Worm (Caenorhabditis elegans) whole organism, L3 larva: ENCODE measurements around the gene srg-36.

Source experiments
- R02D3.7 ChIP-seq: fragments of 150-350 bp; optimal IDR thresholded peaks from 2 replicates; lab custom pipeline; 2014; ENCODE audit warnings: missing biosample characterization, missing genetic modification characterization
- ZK546.5 ChIP-seq: sonication (generic microtip); optimal IDR thresholded peaks from 2 replicates; lab custom pipeline; 2017; ENCODE audit warnings: missing biosample characterization, missing genetic modification characterization
- aly-2 ChIP-seq: fragments of 150-350 bp; optimal IDR thresholded peaks from 2 replicates; lab custom pipeline; 2014; ENCODE audit warnings: missing biosample characterization, missing genetic modification characterization
- ceh-16 ChIP-seq: sonication (generic microtip); optimal IDR thresholded peaks from 2 replicates; lab custom pipeline; 2017; ENCODE audit warnings: missing biosample characterization, missing genetic modification characterization
- ceh-28 ChIP-seq: fragments of 150-350 bp; optimal IDR thresholded peaks from 2 replicates; lab custom pipeline; 2014; ENCODE audit warnings: missing biosample characterization, missing genetic modification reagents, missing genetic modification characterization
- daf-12 ChIP-seq: fragments of 150-350 bp; optimal IDR thresholded peaks from 2 replicates; lab custom pipeline; 2014; ENCODE audit warnings: missing biosample characterization, missing genetic modification reagents, missing genetic modification characterization
- egl-5 ChIP-seq: fragments of 150-350 bp; optimal IDR thresholded peaks from 2 replicates; lab custom pipeline; 2017; ENCODE audit warnings: missing biosample characterization, missing genetic modification reagents, missing genetic modification characterization, inconsistent platforms
- elt-1 ChIP-seq: fragments of 150-350 bp; optimal IDR thresholded peaks from 2 replicates; lab custom pipeline; 2014; ENCODE audit warnings: missing biosample characterization, missing genetic modification characterization
- elt-2 ChIP-seq: sonication (generic microtip); optimal IDR thresholded peaks from 2 replicates; lab custom pipeline; 2016; ENCODE audit warnings: missing genetic modification reagents, mild to moderate bottlenecking, missing genetic modification characterization, missing compliant biosample characterization
- elt-3 ChIP-seq, 3 experiments: fragments of 150-350 bp in 1 of 3; sonication (generic microtip) in 2 of 3; optimal IDR thresholded peaks; 2 replicates in 2 of 3; 4 replicates in 1 of 3; lab custom pipeline; 2014 to 2017; ENCODE audit warnings: missing biosample characterization in 3 of 3, missing genetic modification characterization in 3 of 3
- eor-1 ChIP-seq, 2 experiments: fragments of 150-350 bp; optimal IDR thresholded peaks; 2 replicates each; lab custom pipeline; 2014 to 2018; ENCODE audit warnings: missing biosample characterization in 2 of 2, missing genetic modification characterization in 2 of 2
- fkh-10 ChIP-seq: sonication (generic microtip); optimal IDR thresholded peaks from 2 replicates; lab custom pipeline; 2017; ENCODE audit warnings: missing biosample characterization, missing genetic modification reagents, missing genetic modification characterization
- fos-1 ChIP-seq: fragments of 150-350 bp; optimal IDR thresholded peaks from 2 replicates; lab custom pipeline; 2014; ENCODE audit warnings: missing biosample characterization, missing genetic modification characterization
- hmg-11 ChIP-seq: sonication (generic microtip); optimal IDR thresholded peaks from 2 replicates; lab custom pipeline; 2016; ENCODE audit warnings: missing genetic modification characterization, missing compliant biosample characterization
- jun-1 ChIP-seq: fragments of 150-350 bp; optimal IDR thresholded peaks from 2 replicates; lab custom pipeline; 2014; ENCODE audit warnings: missing biosample characterization, missing genetic modification reagents, missing genetic modification characterization
- lin-15B ChIP-seq: fragments of 150-350 bp; optimal IDR thresholded peaks from 2 replicates; lab custom pipeline; 2014; ENCODE audit warnings: missing biosample characterization, missing genetic modification characterization
- lin-39 ChIP-seq: fragments of 150-350 bp; optimal IDR thresholded peaks from 2 replicates; lab custom pipeline; 2018; ENCODE audit warnings: missing biosample characterization, missing genetic modification reagents, missing genetic modification characterization
- lsy-12 ChIP-seq: sonication (generic microtip); optimal IDR thresholded peaks from 2 replicates; lab custom pipeline; 2016; ENCODE audit warnings: mild to moderate bottlenecking, missing genetic modification characterization, missing compliant biosample characterization
- mdl-1 ChIP-seq: fragments of 150-350 bp; optimal IDR thresholded peaks from 2 replicates; lab custom pipeline; 2014; ENCODE audit warnings: missing biosample characterization, missing genetic modification characterization
- mml-1 ChIP-seq: fragments of 150-350 bp; sonication (generic microtip); optimal IDR thresholded peaks from 3 replicates; lab custom pipeline; 2014; ENCODE audit warnings: missing biosample characterization, missing genetic modification characterization
- nfya-1 ChIP-seq: sonication (generic microtip); optimal IDR thresholded peaks from 2 replicates; lab custom pipeline; 2017; ENCODE audit warnings: missing genetic modification characterization, mild to moderate bottlenecking, missing compliant biosample characterization, antibody characterized with exemption, moderate library complexity; ENCODE audit not compliant: insufficient read depth
- nhr-12 ChIP-seq: fragments of 150-350 bp; optimal IDR thresholded peaks from 2 replicates; lab custom pipeline; 2014; ENCODE audit warnings: missing biosample characterization, missing genetic modification characterization
- nhr-23 ChIP-seq: fragments of 150-350 bp; optimal IDR thresholded peaks from 2 replicates; lab custom pipeline; 2014; ENCODE audit warnings: missing biosample characterization, missing genetic modification reagents, missing genetic modification characterization
- nhr-237 ChIP-seq: fragments of 150-350 bp; optimal IDR thresholded peaks from 2 replicates; lab custom pipeline; 2014; ENCODE audit warnings: missing biosample characterization, missing genetic modification characterization
- nhr-28 ChIP-seq: fragments of 150-350 bp; optimal IDR thresholded peaks from 2 replicates; lab custom pipeline; 2014; ENCODE audit warnings: missing biosample characterization, missing genetic modification characterization
- nhr-43 ChIP-seq: sonication (generic microtip); optimal IDR thresholded peaks from 2 replicates; lab custom pipeline; 2016; ENCODE audit warnings: mild to moderate bottlenecking, missing genetic modification characterization, missing compliant biosample characterization; ENCODE audit not compliant: poor library complexity, severe bottlenecking
- nhr-67 ChIP-seq: fragments of 150-350 bp; optimal IDR thresholded peaks from 2 replicates; lab custom pipeline; 2014; ENCODE audit warnings: missing biosample characterization, missing genetic modification characterization
- nhr-76 ChIP-seq: fragments of 150-350 bp; sonication (generic microtip); optimal IDR thresholded peaks from 5 replicates; lab custom pipeline; 2014; ENCODE audit warnings: missing biosample characterization, missing genetic modification characterization
- pha-4 ChIP-seq: fragments of 150-350 bp; optimal IDR thresholded peaks from 2 replicates; lab custom pipeline; 2014; ENCODE audit warnings: missing biosample characterization, missing genetic modification reagents, missing genetic modification characterization
- pqm-1 ChIP-seq: fragments of 150-350 bp; optimal IDR thresholded peaks from 2 replicates; lab custom pipeline; 2017; ENCODE audit warnings: missing biosample characterization, missing genetic modification characterization, inconsistent platforms
- sea-2 ChIP-seq: fragments of 150-350 bp; sonication (generic microtip); optimal IDR thresholded peaks from 4 replicates; lab custom pipeline; 2014; ENCODE audit warnings: missing biosample characterization, missing genetic modification reagents, missing genetic modification characterization
- skn-1 ChIP-seq: fragments of 150-350 bp; optimal IDR thresholded peaks from 2 replicates; lab custom pipeline; 2014; ENCODE audit warnings: missing biosample characterization, missing genetic modification characterization
- snpc-4 ChIP-seq: fragments of 150-350 bp; optimal IDR thresholded peaks from 2 replicates; lab custom pipeline; 2014; ENCODE audit warnings: missing biosample characterization, missing genetic modification characterization
- tbx-2 ChIP-seq: sonication (generic microtip); optimal IDR thresholded peaks from 2 replicates; lab custom pipeline; 2016; ENCODE audit warnings: mild to moderate bottlenecking, missing genetic modification characterization, missing compliant biosample characterization
- unc-39 ChIP-seq: sonication (generic microtip); optimal IDR thresholded peaks from 4 replicates; lab custom pipeline; 2017; ENCODE audit warnings: missing biosample characterization, missing genetic modification characterization
- unc-62 ChIP-seq: fragments of 150-350 bp; sonication (generic microtip); optimal IDR thresholded peaks from 4 replicates; lab custom pipeline; 2014; ENCODE audit warnings: missing biosample characterization, missing genetic modification reagents, missing genetic modification characterization
- ztf-4 ChIP-seq: fragments of 150-350 bp; optimal IDR thresholded peaks from 2 replicates; lab custom pipeline; 2014; ENCODE audit warnings: missing biosample characterization, missing genetic modification characterization

The srg-36 gene

ce11 chrX:14255973-14256372, 21.7 kb upstream of the srg-36 start, which contains the start of gene E02H4.7:
Gene E02H4.7 (plus strand): TSS chrX:14256273.
- TF ChIP-seq pha-4: no peak
- peak; percentile 12 for TF ChIP-seq pqm-1 (tag; lab: Kevin White, UChicago)
- TF ChIP-seq elt-2 (tag; lab: Kevin White, UChicago): peak; percentile 36

ce11 chrX:14255031-14255430, 20.8 kb upstream of the srg-36 start, which contains the start of gene E02H4.5:
Gene E02H4.5 (minus strand): TSS chrX:14255131.
- no peak for TF ChIP-seq sea-2 (GFP tag; lab: Kevin White, UChicago)
- no peak for TF ChIP-seq eor-1 (tag; optimal IDR thresholded peaks at IDR 0.05; lab: Kevin White, UChicago)
- no peak for TF ChIP-seq nhr-12 (tag; lab: Kevin White, UChicago)

DNA sequence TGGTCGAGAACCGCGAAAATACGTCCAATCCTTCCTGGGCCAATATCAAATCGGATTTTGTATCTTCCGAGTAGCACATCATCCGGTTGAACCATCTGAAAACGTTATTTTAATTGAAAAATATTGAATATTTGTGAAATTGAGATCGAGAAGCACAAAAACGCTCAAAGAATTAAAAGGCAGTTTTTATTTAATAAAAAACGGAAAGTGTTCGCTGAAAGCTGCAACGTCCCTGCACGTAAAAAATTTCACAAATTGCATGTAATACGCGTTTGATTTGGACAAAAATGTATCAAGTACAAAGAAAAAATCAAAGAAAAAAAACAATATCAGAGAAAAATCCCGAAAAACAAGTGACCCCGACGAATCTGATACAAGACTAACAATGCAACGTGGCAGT, 17.8 kb upstream of the srg-36 start, which contains the start of gene E02H4.6:
Gene E02H4.6 (minus strand): TSS at position 101 of the 400 bp plus-strand sequence.
- TF ChIP-seq pqm-1 (tag; lab: Kevin White, UChicago) (no peak), elt-1 (tag; lab: Kevin White, UChicago) (no peak), ztf-4 (tag; lab: Kevin White, UChicago) (no peak), ceh-28 (tag; lab: Kevin White, UChicago) (no peak), nhr-43 (tag; lab: Kevin White, UChicago) (no peak), lin-15B (tag; lab: Kevin White, UChicago) (no peak), egl-5 (tag; lab: Kevin White, UChicago) (no peak), daf-12 (tag; lab: Kevin White, UChicago) (no peak), elt-2 (tag; lab: Kevin White, UChicago) (no peak), mml-1 (tag; lab: Kevin White, UChicago) (no peak), eor-1 (tag; optimal IDR thresholded peaks at IDR 0.05; lab: Kevin White, UChicago) (no peak), tbx-2 (tag; lab: Kevin White, UChicago) (no peak), mdl-1 (tag; lab: Kevin White, UChicago) (no peak), nhr-237 (tag; lab: Kevin White, UChicago) (no peak), ceh-16 (tag; lab: Kevin White, UChicago) (no peak), elt-3 (tag; optimal IDR thresholded peaks at IDR 0.05; lab: Kevin White, UChicago) (no peak), nhr-67 (tag; lab: Kevin White, UChicago) (no peak), R02D3.7 (tag; lab: Kevin White, UChicago) (no peak), nhr-23 (tag; lab: Kevin White, UChicago) (no peak)

DNA sequence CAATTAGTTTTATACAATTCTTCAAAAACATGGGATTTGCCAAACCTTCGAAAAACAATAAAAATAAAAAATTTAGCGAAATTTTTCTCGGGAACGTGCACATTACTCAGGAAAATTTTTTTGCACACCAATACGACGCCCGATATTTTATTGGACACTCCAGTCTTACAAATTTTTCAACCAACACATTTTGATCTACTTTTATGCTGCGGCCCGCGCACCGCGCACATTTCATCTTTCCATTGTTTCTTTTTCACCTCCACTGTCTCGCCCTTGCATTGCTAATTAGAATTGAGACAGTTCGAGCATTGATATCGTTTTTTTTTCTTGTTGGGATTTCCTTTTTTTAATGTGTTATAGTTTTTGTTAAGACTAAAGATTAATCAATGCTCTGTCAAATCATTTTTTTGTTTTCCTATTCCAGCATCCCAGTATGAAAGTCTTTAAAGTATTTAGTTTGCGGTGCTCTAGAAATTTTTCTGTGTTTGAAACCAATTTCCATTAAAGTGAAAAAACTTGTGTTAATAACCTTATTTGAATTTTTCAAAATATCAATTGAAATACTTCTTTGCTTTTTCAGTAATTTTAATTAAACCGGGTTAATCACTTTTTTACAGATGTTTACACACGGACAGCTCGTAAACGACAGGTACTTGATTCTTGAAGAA, 13.3 kb upstream of the srg-36 start, which contains the start of gene K04C1.5:
Gene K04C1.5 (plus strand): TSS at position 618 of the 668 bp plus-strand sequence.
- TF ChIP-seq aly-2: no peak
- TF ChIP-seq nhr-237 (tag; lab: Kevin White, UChicago): no peak
- TF ChIP-seq fkh-10 (GFP tag; lab: Kevin White, UChicago): no peak
- no peak for TF ChIP-seq nhr-28 (tag; lab: Kevin White, UChicago)
- no peak for TF ChIP-seq nhr-12 (tag; lab: Kevin White, UChicago)
- TF ChIP-seq unc-62: no peak
- no peak for TF ChIP-seq jun-1
- TF ChIP-seq nhr-76 (tag; lab: Kevin White, UChicago): no peak

DNA sequence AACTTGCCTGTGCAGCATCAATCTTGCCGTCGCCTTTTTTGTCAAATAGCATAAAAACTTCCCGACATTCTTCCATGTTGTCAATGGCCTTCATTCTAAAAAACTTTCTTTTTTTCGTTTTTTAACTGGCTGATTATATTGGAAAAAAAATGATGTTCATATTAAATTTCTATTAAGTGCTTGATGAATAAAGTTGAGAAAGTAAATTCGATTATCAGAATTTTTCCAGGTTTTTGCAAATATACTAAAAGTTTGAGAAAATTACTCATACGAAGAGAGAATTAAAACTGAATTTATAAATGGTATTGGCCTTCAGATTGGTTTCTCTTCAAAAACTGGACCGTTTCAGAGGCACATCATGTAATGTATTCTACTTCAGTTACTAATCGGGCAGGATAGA, 12.3 kb upstream of the srg-36 start, which contains the start of gene mlc-6:
Gene mlc-6 (minus strand): TSS at position 101 of the 400 bp plus-strand sequence.
- TF ChIP-seq lsy-12 (tag; lab: Kevin White, UChicago) (no peak), hmg-11 (tag; lab: Kevin White, UChicago) (no peak), nhr-23 (tag; lab: Kevin White, UChicago) (no peak), unc-62 (no peak), pha-4 (no peak), skn-1 (tag; lab: Kevin White, UChicago) (no peak), ceh-16 (tag; lab: Kevin White, UChicago) (no peak), unc-39 (no peak), elt-1 (tag; lab: Kevin White, UChicago) (no peak), aly-2 (no peak), snpc-4 (tag; lab: Kevin White, UChicago) (no peak), ZK546.5 (tag; lab: Kevin White, UChicago) (no peak), lin-39 (tag; lab: Kevin White, UChicago) (no peak), nfya-1 (no peak), fos-1 (tag; lab: Kevin White, UChicago) (no peak), daf-12 (tag; lab: Kevin White, UChicago) (no peak), egl-5 (tag; lab: Kevin White, UChicago) (no peak)
